Fruit fly (Drosophila melanogaster) whole organism, embryonic: Measurements from ENCODE around the gene Lrrk.

ENCODE experiments used
- Aef1 ChIP-seq: fragments of 200-800 bp; sonication (Bioruptor generic); IDR thresholded peaks from 3 replicates; pipeline ENCODE4 v1.3.6; 2022; ENCODE audit warnings: missing biosample characterization, missing genetic modification characterization
- CG12155 ChIP-seq: fragments of 200-800 bp; sonication (Bioruptor generic); optimal IDR thresholded peaks from 3 replicates; lab custom pipeline; 2016; ENCODE audit warnings: missing biosample characterization, missing genetic modification characterization
- CG12219 ChIP-seq: fragments of 200-800 bp; sonication (Bioruptor generic); optimal IDR thresholded peaks from 3 replicates; lab custom pipeline; 2018; ENCODE audit warnings: missing biosample characterization, mild to moderate bottlenecking, missing genetic modification characterization
- CG13775 ChIP-seq: fragments of 200-800 bp; sonication (Bioruptor generic); optimal IDR thresholded peaks from 3 replicates; lab custom pipeline; 2017; ENCODE audit warnings: missing biosample characterization, mild to moderate bottlenecking, missing genetic modification characterization
- CG1603 ChIP-seq: fragments of 200-800 bp; sonication (Bioruptor generic); optimal IDR thresholded peaks from 2 replicates; lab custom pipeline; 2019; ENCODE audit warnings: missing biosample characterization, mild to moderate bottlenecking, missing genetic modification characterization, moderate library complexity
- CG16813 ChIP-seq: fragments of 200-800 bp; sonication (Bioruptor generic); IDR thresholded peaks from 3 replicates; pipeline ENCODE4 v1.3.6; 2022; ENCODE audit warnings: missing biosample characterization, missing genetic modification characterization; ENCODE audit not compliant: partially characterized antibody
- CG17385 ChIP-seq: fragments of 200-800 bp; sonication (Bioruptor generic); optimal IDR thresholded peaks from 3 replicates; lab custom pipeline; 2018; ENCODE audit warnings: missing biosample characterization, mild to moderate bottlenecking, missing genetic modification characterization
- CG17568 ChIP-seq: fragments of 200-800 bp; sonication (Bioruptor generic); optimal IDR thresholded peaks from 2 replicates; lab custom pipeline; 2018; ENCODE audit warnings: missing biosample characterization, mild to moderate bottlenecking, missing genetic modification characterization, moderate library complexity
- CG3995 ChIP-seq: fragments of 200-800 bp; sonication (Bioruptor generic); optimal IDR thresholded peaks from 3 replicates; lab custom pipeline; 2016; ENCODE audit warnings: missing biosample characterization, missing genetic modification characterization
- CG42726 ChIP-seq: fragments of 200-800 bp; sonication (Bioruptor generic); IDR thresholded peaks from 2 replicates; pipeline ENCODE4 v1.3.6; 2022; ENCODE audit warnings: missing biosample characterization, missing genetic modification characterization; ENCODE audit not compliant: partially characterized antibody
- CG4424 ChIP-seq: fragments of 200-800 bp; sonication (Bioruptor generic); optimal IDR thresholded peaks from 3 replicates; lab custom pipeline; 2016; ENCODE audit warnings: missing biosample characterization, missing genetic modification characterization
- CG6175 ChIP-seq: fragments of 200-800 bp; sonication (Bioruptor generic); IDR thresholded peaks from 3 replicates; pipeline ENCODE4 v1.3.6; 2022; ENCODE audit warnings: missing biosample characterization, missing genetic modification characterization
- CG6254 ChIP-seq: fragments of 200-800 bp; sonication (Bioruptor generic); optimal IDR thresholded peaks from 3 replicates; lab custom pipeline; 2017; ENCODE audit warnings: mild to moderate bottlenecking, missing biosample characterization, missing genetic modification reagents, missing genetic modification characterization
- CG6654 ChIP-seq: fragments of 200-800 bp; sonication (Bioruptor generic); optimal IDR thresholded peaks from 2 replicates; lab custom pipeline; 2017; ENCODE audit warnings: missing biosample characterization, mild to moderate bottlenecking, missing genetic modification characterization
- CG7745 ChIP-seq: fragments of 200-800 bp; sonication (Bioruptor generic); optimal IDR thresholded peaks from 2 replicates; lab custom pipeline; 2018; ENCODE audit warnings: missing biosample characterization, mild to moderate bottlenecking, missing genetic modification characterization, moderate library complexity
- CG7786 ChIP-seq: fragments of 200-800 bp; sonication (Bioruptor generic); optimal IDR thresholded peaks from 2 replicates; lab custom pipeline; 2016; ENCODE audit warnings: missing biosample characterization, missing genetic modification characterization
- CG7839 ChIP-seq: fragments of 200-800 bp; sonication (Bioruptor generic); optimal IDR thresholded peaks from 3 replicates; lab custom pipeline; 2018; ENCODE audit warnings: missing biosample characterization, mild to moderate bottlenecking, missing genetic modification characterization, moderate library complexity
- CG8944 ChIP-seq: fragments of 200-800 bp; sonication (Bioruptor generic); optimal IDR thresholded peaks from 3 replicates; lab custom pipeline; 2016; ENCODE audit warnings: missing biosample characterization, missing genetic modification characterization
- CG9437 ChIP-seq: fragments of 200-800 bp; sonication (Bioruptor generic); optimal IDR thresholded peaks from 2 replicates; lab custom pipeline; 2018; ENCODE audit warnings: missing biosample characterization, mild to moderate bottlenecking, missing genetic modification characterization
- Dll ChIP-seq: fragments of 200-800 bp; sonication (Bioruptor generic); IDR thresholded peaks from 4 replicates; pipeline ENCODE4 v1.3.6; 2022; ENCODE audit warnings: missing biosample characterization, missing genetic modification characterization; ENCODE audit not compliant: partially characterized antibody
- Ets97D ChIP-seq: fragments of 200-800 bp; sonication (Bioruptor generic); optimal IDR thresholded peaks from 3 replicates; lab custom pipeline; 2016; ENCODE audit warnings: missing biosample characterization, missing genetic modification characterization
- Gsc ChIP-seq: fragments of 200-800 bp; sonication (Bioruptor generic); IDR thresholded peaks from 2 replicates; pipeline ENCODE4 v1.3.6; 2022; ENCODE audit warnings: missing biosample characterization, missing genetic modification characterization
- Hr78 ChIP-seq, 2 experiments: fragments of 200-800 bp in 1 of 2; fragments of >200 bp in 1 of 2; sonication (Bioruptor generic) in 1 of 2; optimal IDR thresholded peaks; 2 replicates each; lab custom pipeline; 2017 to 2019; ENCODE audit warnings: missing biosample characterization in 2 of 2, missing genetic modification characterization in 2 of 2, mild to moderate bottlenecking in 1 of 2, moderate library complexity in 1 of 2
- Poxn ChIP-seq: fragments of 200-800 bp; sonication (Bioruptor generic); IDR thresholded peaks from 2 replicates; pipeline ENCODE4 v1.3.6; 2022; ENCODE audit warnings: missing biosample characterization, missing genetic modification characterization
- Sox100B ChIP-seq: fragments of 200-800 bp; sonication (Bioruptor generic); optimal IDR thresholded peaks from 3 replicates; lab custom pipeline; 2018; ENCODE audit warnings: missing biosample characterization, mild to moderate bottlenecking, missing genetic modification characterization
- Taf1 ChIP-seq: fragments of 200-800 bp; sonication (Bioruptor generic); IDR thresholded peaks from 2 replicates; pipeline ENCODE4 v1.3.6; 2022; ENCODE audit warnings: missing biosample characterization, missing genetic modification characterization
- Tbp ChIP-seq: fragments of >200 bp; optimal IDR thresholded peaks from 2 replicates; lab custom pipeline; 2018; ENCODE audit warnings: missing biosample characterization, missing genetic modification characterization
- Vsx1 ChIP-seq: fragments of 200-800 bp; sonication (Bioruptor generic); optimal IDR thresholded peaks from 2 replicates; lab custom pipeline; 2017; ENCODE audit warnings: missing biosample characterization, mild to moderate bottlenecking, missing genetic modification characterization, missing genetic modification reagents
- ara ChIP-seq: fragments of 200-800 bp; sonication (Bioruptor generic); IDR thresholded peaks from 2 replicates; pipeline ENCODE4 v1.3.6; 2022; ENCODE audit warnings: missing biosample characterization, missing genetic modification characterization
- bigmax ChIP-seq: fragments of 200-800 bp; sonication (Bioruptor generic); optimal IDR thresholded peaks from 2 replicates; lab custom pipeline; 2018; ENCODE audit warnings: missing biosample characterization, mild to moderate bottlenecking, missing genetic modification characterization
- crp ChIP-seq, 2 experiments: fragments of 200-800 bp; sonication (Bioruptor generic); optimal IDR thresholded peaks; 2 replicates in 1 of 2; 3 replicates in 1 of 2; lab custom pipeline; 2017; ENCODE audit warnings: missing biosample characterization in 2 of 2, missing genetic modification characterization in 2 of 2, mild to moderate bottlenecking in 1 of 2, moderate library complexity in 1 of 2
- dm ChIP-seq: fragments of 200-800 bp; sonication (Bioruptor generic); optimal IDR thresholded peaks from 3 replicates; lab custom pipeline; 2016; ENCODE audit warnings: missing biosample characterization, missing genetic modification characterization
- fd64A ChIP-seq: fragments of 200-800 bp; sonication (Bioruptor generic); optimal IDR thresholded peaks from 3 replicates; lab custom pipeline; 2018; ENCODE audit warnings: missing biosample characterization, mild to moderate bottlenecking, missing genetic modification characterization
- gem ChIP-seq: fragments of 200-800 bp; sonication (Bioruptor generic); optimal IDR thresholded peaks from 2 replicates; lab custom pipeline; 2019; ENCODE audit warnings: missing biosample characterization, mild to moderate bottlenecking, missing genetic modification characterization, moderate library complexity
- lmd ChIP-seq: fragments of 200-800 bp; sonication (Bioruptor generic); IDR thresholded peaks from 2 replicates; pipeline ENCODE4 v1.3.6; 2022; ENCODE audit warnings: missing biosample characterization, missing genetic modification characterization
- nerfin-2 ChIP-seq: fragments of 200-800 bp; sonication (Bioruptor generic); IDR thresholded peaks from 2 replicates; pipeline ENCODE4 v1.3.6; 2022; ENCODE audit warnings: missing biosample characterization, missing genetic modification characterization; ENCODE audit not compliant: partially characterized antibody
- nom ChIP-seq: fragments of 200-800 bp; sonication (Bioruptor generic); optimal IDR thresholded peaks from 2 replicates; lab custom pipeline; 2017; ENCODE audit warnings: missing biosample characterization, missing genetic modification characterization, mild to moderate bottlenecking, moderate library complexity, missing genetic modification reagents
- prd ChIP-seq, 3 experiments: fragments of >200 bp in 2 of 3; fragments of 200-800 bp in 1 of 3; sonication (Bioruptor generic) in 1 of 3; optimal IDR thresholded peaks in 2 of 3; IDR thresholded peaks in 1 of 3; 2 replicates in 2 of 3; 3 replicates in 1 of 3; pipeline versions ENCODE4 v1.3.6 to Lab custom; 2017 to 2022; ENCODE audit warnings: missing biosample characterization in 1 of 3, missing genetic modification characterization in 1 of 3
- ro ChIP-seq: fragments of 200-800 bp; sonication (Bioruptor generic); IDR thresholded peaks from 2 replicates; pipeline ENCODE4 v1.3.6; 2022; ENCODE audit warnings: missing biosample characterization, missing genetic modification characterization
- sc ChIP-seq, 3 experiments: fragments of >200 bp in 2 of 3; fragments of 200-800 bp in 1 of 3; sonication (Bioruptor generic) in 1 of 3; optimal IDR thresholded peaks; 2 replicates in 2 of 3; 3 replicates in 1 of 3; lab custom pipeline; 2017; ENCODE audit warnings: mild to moderate bottlenecking in 1 of 3, missing biosample characterization in 1 of 3, missing genetic modification characterization in 1 of 3, missing genetic modification reagents in 1 of 3
- schlank ChIP-seq: fragments of 200-800 bp; sonication (Bioruptor generic); optimal IDR thresholded peaks from 2 replicates; lab custom pipeline; 2018; ENCODE audit warnings: missing biosample characterization, mild to moderate bottlenecking, missing genetic modification characterization
- sima ChIP-seq: fragments of 200-800 bp; sonication (Bioruptor generic); optimal IDR thresholded peaks from 2 replicates; lab custom pipeline; 2016; ENCODE audit warnings: missing biosample characterization, missing genetic modification characterization
- tap ChIP-seq: fragments of 200-800 bp; optimal IDR thresholded peaks from 3 replicates; lab custom pipeline; 2019; ENCODE audit warnings: missing biosample characterization, mild to moderate bottlenecking, missing genetic modification characterization, moderate library complexity
- toy ChIP-seq: fragments of 200-800 bp; sonication (Bioruptor generic); IDR thresholded peaks from 2 replicates; pipeline ENCODE4 v1.3.6; 2022; ENCODE audit warnings: missing biosample characterization, missing genetic modification characterization

Lrrk gene

dm6 chr3R:20593463-20593838 lies 41.8 kb upstream of the Lrrk start (continued):
- TF ChIP-seq dm (GFP tag; lab: Kevin White, UChicago) (no peak), CG17385 (GFP tag; lab: Kevin White, UChicago) (no peak), CG16813 (0 out of 3 replicates have a peak, but pooled peaks have one; percentile 25)

dm6 chr3R:20594194-20595144 lies 40.8 kb upstream of the Lrrk start:
- TF ChIP-seq crp (GFP tag; optimal IDR thresholded peaks at IDR 0.05; lab: Kevin White, UChicago), result peak in 1 of 2 experiments; percentile 35
- TF ChIP-seq ro (GFP tag; lab: Robert Waterston, UW), result peak; percentile 42; the same call in 1 of the 2 replicates
- TF ChIP-seq nom (GFP tag; lab: Kevin White, UChicago), result peak; percentile 88
- TF ChIP-seq CG7745, result no peak
- no peak for TF ChIP-seq sima (GFP tag; lab: Kevin White, UChicago)
- TF ChIP-seq toy, result peak; percentile 55; the same call in 1 of the 2 replicates
- TF ChIP-seq CG9437 (GFP tag; lab: Kevin White, UChicago), result peak; percentile 85
- no peak for TF ChIP-seq Tbp
- peak; percentile 77 for TF ChIP-seq CG12155 (GFP tag; lab: Kevin White, UChicago)
- no peak for TF ChIP-seq bigmax (GFP tag; lab: Kevin White, UChicago)
- TF ChIP-seq prd (optimal IDR thresholded peaks at IDR 0.05; lab: Kevin White, UChicago), result no peak
- TF ChIP-seq prd (GFP tag; IDR thresholded peaks at IDR 0.05; lab: Robert Waterston, UW), result peak; percentile 86
- peak; percentile 50 for TF ChIP-seq CG17568 (GFP tag; lab: Kevin White, UChicago)
- TF ChIP-seq CG12219 (GFP tag; lab: Kevin White, UChicago), result peak; percentile 41
- no peak for TF ChIP-seq nerfin-2 (GFP tag; lab: Robert Waterston, UW)
- TF ChIP-seq Aef1 (GFP tag; lab: Robert Waterston, UW), result peak; percentile 74
- peak in 1 of 2 experiments; percentile 82 for TF ChIP-seq Hr78 (GFP tag; optimal IDR thresholded peaks at IDR 0.05; lab: Kevin White, UChicago)
- TF ChIP-seq Ets97D, result peak; percentile 29
- no peak; the same call in 1 of the 2 replicates for TF ChIP-seq Gsc (GFP tag; lab: Robert Waterston, UW)
- TF ChIP-seq CG6254, result peak; percentile 87
- TF ChIP-seq schlank (tag; lab: Kevin White, UChicago), result peak; percentile 20
- TF ChIP-seq CG42726 (GFP tag; lab: Robert Waterston, UW), result no peak
- TF ChIP-seq CG6654 (GFP tag; lab: Kevin White, UChicago), result peak; percentile 68
- TF ChIP-seq CG4424 (GFP tag; lab: Kevin White, UChicago), result peak; percentile 87
- TF ChIP-seq tap (tag; lab: Kevin White, UChicago), result peak; percentile 84
- peak; percentile 85 for TF ChIP-seq CG13775 (GFP tag; lab: Kevin White, UChicago)
- peak; percentile 21 for TF ChIP-seq CG8944 (GFP tag; lab: Kevin White, UChicago)
- peak; percentile 96 for TF ChIP-seq CG7839
- TF ChIP-seq Dll (GFP tag; lab: Robert Waterston, UW), result no peak
- peak; percentile 23 for TF ChIP-seq fd64A (GFP tag; lab: Kevin White, UChicago)
- TF ChIP-seq Poxn (GFP tag; lab: Robert Waterston, UW), result no peak
- TF ChIP-seq lmd (GFP tag; lab: Robert Waterston, UW), result peak; percentile 89
- peak; percentile 22 for TF ChIP-seq CG3995 (GFP tag; lab: Kevin White, UChicago)
- TF ChIP-seq gem (tag; lab: Kevin White, UChicago), result peak; percentile 98
- TF ChIP-seq sc (optimal IDR thresholded peaks at IDR 0.05; lab: Kevin White, UChicago), result no peak
- TF ChIP-seq sc (GFP tag; optimal IDR thresholded peaks at IDR 0.05; lab: Kevin White, UChicago), result peak; percentile 87
- TF ChIP-seq Sox100B (GFP tag; lab: Kevin White, UChicago), result peak; percentile 97
- peak; percentile 54 for TF ChIP-seq CG1603 (tag; lab: Kevin White, UChicago)
- TF ChIP-seq Vsx1 (GFP tag; lab: Kevin White, UChicago), result peak; percentile 73
- TF ChIP-seq CG6175, result peak; percentile 7; the same call in 1 of the 3 replicates
- TF ChIP-seq CG7786 (GFP tag; lab: Kevin White, UChicago), result no peak
- TF ChIP-seq ara (GFP tag; lab: Robert Waterston, UW), result peak; percentile 55
- TF ChIP-seq Taf1 (GFP tag; lab: Robert Waterston, UW), result no peak
